Worm (Caenorhabditis elegans): ENCODE data around the gene Y73B3B.1.
"Not testable (repeated sequence)": the region's sequence is repeated elsewhere in the genome, so short reads cannot be mapped to it uniquely, and the experiment has no call there.

Y73B3B.1 gene

ce11 chrX:211141-211540 lies at the start of gene Y73B3B.1:
Gene Y73B3B.1 (minus strand): TSS chrX:211241.
- TF ChIP-seq dao-5, W03F9.2, him-1 (tag; optimal IDR thresholded peaks at IDR 0.05): not testable (repeated sequence)

- not testable (repeated sequence) for TF ChIP-seq W03F9.2, dao-5, him-1 (tag; optimal IDR thresholded peaks at IDR 0.05)
These were observed 28.0 kb upstream of the Y73B3B.1 start, which contains the start of gene AC8.10 for ce11 chrX:239077-239476. Gene AC8.10 (minus strand): TSS chrX:239177.

- not testable (repeated sequence) for TF ChIP-seq him-1, dao-5, W03F9.2 (tag; optimal IDR thresholded peaks at IDR 0.05)
These were observed 18.3 kb upstream of the Y73B3B.1 start, which contains the start of gene AC8.3 for ce11 chrX:229374-229773. Gene AC8.3 (minus strand): TSS chrX:229474.

ce11 chrX:215488-215887 lies 4.4 kb upstream of the Y73B3B.1 start, which contains the start of gene set-28:
Gene set-28 (minus strand): TSS chrX:215588.
- not testable (repeated sequence) for TF ChIP-seq dao-5, him-1, W03F9.2 (tag; optimal IDR thresholded peaks at IDR 0.05)

ce11 chrX:209695-210094 lies 1.3 kb downstream of the Y73B3B.1 start, which contains the start of gene Y73B3B.3:
Gene Y73B3B.3 (plus strand): TSS chrX:209995.
- not testable (repeated sequence) for TF ChIP-seq dao-5, him-1, W03F9.2 (tag; optimal IDR thresholded peaks at IDR 0.05)

ce11 chrX:196403-196802 lies 14.6 kb downstream of the Y73B3B.1 start:
- no peak for TF ChIP-seq W03F9.2 (tag; optimal IDR thresholded peaks at IDR 0.05)
- no peak for TF ChIP-seq dao-5 (tag; optimal IDR thresholded peaks at IDR 0.05)
- TF ChIP-seq him-1 (tag; optimal IDR thresholded peaks at IDR 0.05) = no peak

- TF ChIP-seq him-1 (tag; optimal IDR thresholded peaks at IDR 0.05) (no peak), dao-5 (tag; optimal IDR thresholded peaks at IDR 0.05) (no peak), W03F9.2 (tag; optimal IDR thresholded peaks at IDR 0.05) (no peak)
These were observed 18.5 kb downstream of the Y73B3B.1 start, which contains the start of gene T08D2.8 for ce11 chrX:192534-192933. Gene T08D2.8 (plus strand): TSS chrX:192834.

- not testable (repeated sequence) for TF ChIP-seq him-1, W03F9.2, dao-5 (tag; optimal IDR thresholded peaks at IDR 0.05)
These were observed 28.8 kb downstream of the Y73B3B.1 start, which contains the start of the genes T08D2.6 and chkr-1 for ce11 chrX:182119-182741. Gene T08D2.6 (minus strand): TSS chrX:182169. Gene chkr-1 (plus strand): TSS chrX:182691.

ce11 chrX:177075-177474 lies 34.0 kb downstream of the Y73B3B.1 start, which contains the start of the genes T08D2.5 and T08D2.4:
Gene T08D2.5 (plus strand): TSS chrX:177375.
Gene T08D2.4 (plus strand): TSS chrX:177396.
- TF ChIP-seq W03F9.2 (tag; optimal IDR thresholded peaks at IDR 0.05) (no peak), dao-5 (tag; optimal IDR thresholded peaks at IDR 0.05) (no peak), him-1 (tag; optimal IDR thresholded peaks at IDR 0.05) (no peak)

- not testable (repeated sequence) for TF ChIP-seq W03F9.2, him-1, dao-5 (tag; optimal IDR thresholded peaks at IDR 0.05)
These were observed 48.0 kb downstream of the Y73B3B.1 start, which contains the start of gene tmed-12 for ce11 chrX:163034-163433. Gene tmed-12 (minus strand): TSS chrX:163134.
